Fruit fly (Drosophila melanogaster): Measurements from ENCODE around the gene Dci.

Dci gene

DNA sequence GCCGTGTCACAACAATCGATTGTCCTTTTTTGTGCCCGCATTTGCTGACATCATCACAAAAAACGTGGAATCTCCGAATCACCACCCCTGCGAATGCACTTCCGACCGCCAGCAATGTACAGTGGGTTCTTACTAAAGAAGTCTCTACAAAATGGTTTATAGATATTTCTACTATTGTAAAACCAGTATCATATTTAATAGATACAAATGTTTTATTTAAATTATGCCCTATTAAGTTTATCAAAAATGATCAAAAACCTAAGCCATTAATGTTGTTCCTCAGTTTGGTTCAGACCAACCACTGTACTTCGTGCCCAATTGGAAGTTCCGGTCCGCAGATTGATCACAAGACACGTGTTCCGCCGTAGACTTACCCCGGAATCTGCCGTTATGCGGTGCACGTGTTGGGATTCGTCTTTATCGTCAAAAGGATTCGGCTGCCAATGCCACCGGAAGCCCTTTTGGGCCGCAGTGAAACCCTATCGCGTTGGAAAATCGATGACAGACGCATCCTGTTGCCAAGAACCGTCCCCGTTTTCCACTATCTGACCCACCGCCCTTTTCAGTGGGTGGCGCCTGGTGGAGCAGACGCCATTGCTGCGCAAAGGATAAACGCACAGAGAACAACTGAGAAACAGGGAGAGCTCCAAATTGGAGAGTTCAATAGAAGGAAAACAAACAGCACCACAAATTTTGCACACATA is 46.4 kb upstream of the Dci start (continued):
- TF ChIP-seq ind (GFP tag; optimal IDR thresholded peaks at IDR 0.05) (no peak), CG14050 (GFP tag; IDR thresholded peaks at IDR 0.05) (no peak), CG17912 (GFP tag; optimal IDR thresholded peaks at IDR 0.05) (no peak), CG4328 (GFP tag; optimal IDR thresholded peaks at IDR 0.05) (no peak), CG18011 (GFP tag; optimal IDR thresholded peaks at IDR 0.05) (no peak), dmrt99B (tag; optimal IDR thresholded peaks at IDR 0.05) (peak; percentile 49), Dbx (GFP tag; IDR thresholded peaks at IDR 0.05) (no peak), ERR (GFP tag; optimal IDR thresholded peaks at IDR 0.05) (no peak), ATbp (GFP tag; optimal IDR thresholded peaks at IDR 0.05) (no peak), trh (GFP tag; optimal IDR thresholded peaks at IDR 0.05) (no peak)

DNA sequence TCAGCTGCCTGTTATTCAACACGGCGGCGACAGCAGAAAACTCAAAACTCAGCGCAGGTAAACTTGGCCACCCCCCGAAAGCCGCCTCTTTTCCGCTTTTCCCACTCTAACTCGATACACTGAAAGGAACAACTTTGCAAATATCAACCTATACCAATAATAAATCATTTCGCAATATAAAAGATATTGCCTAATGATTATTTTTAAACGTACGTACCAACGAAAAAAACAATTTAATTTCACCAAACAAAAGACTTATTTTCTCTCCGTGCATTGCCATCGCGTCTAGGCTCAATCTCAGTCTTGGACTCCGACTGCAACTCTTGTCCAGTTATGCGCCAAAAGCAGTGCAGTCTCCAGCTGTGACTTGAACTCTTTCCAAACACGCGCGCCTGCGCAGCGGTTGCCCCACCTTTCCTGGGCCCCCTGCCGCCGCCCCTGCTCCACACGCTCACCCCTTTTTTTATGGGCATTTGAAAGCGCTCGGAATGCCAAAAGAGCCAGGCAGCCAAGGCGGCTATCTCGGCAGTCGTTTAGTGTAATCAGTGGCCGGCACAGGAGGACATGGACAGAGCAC is 45.4 kb upstream of the Dci start:
- TF ChIP-seq hb (GFP tag; IDR thresholded peaks at IDR 0.05; ENCODE audit: partially characterized antibody) (no peak), CG1602 (GFP tag; optimal IDR thresholded peaks at IDR 0.05) (peak; percentile 20), CG10267 (tag; optimal IDR thresholded peaks at IDR 0.05) (peak; percentile 49), phol (tag; optimal IDR thresholded peaks at IDR 0.05) (peak; percentile 78), CG2678 (tag; optimal IDR thresholded peaks at IDR 0.05) (peak; percentile 69), dysf (GFP tag; IDR thresholded peaks at IDR 0.05) (peak; percentile 46; the same call in 2 of the 3 replicates), MBD-R2 (GFP tag; IDR thresholded peaks at IDR 0.05) (peak; percentile 14; the same call in 1 of the 2 replicates), NFAT (GFP tag; IDR thresholded peaks at IDR 0.05) (no peak), CG9437 (GFP tag; optimal IDR thresholded peaks at IDR 0.05) (peak; percentile 15), Hsf (GFP tag; optimal IDR thresholded peaks at IDR 0.05) (peak; percentile 26), Stat92E (GFP tag; optimal IDR thresholded peaks at IDR 0.05) (no peak), tin (GFP tag; optimal IDR thresholded peaks at IDR 0.05) (peak; percentile 64), pnt (GFP tag; optimal IDR thresholded peaks at IDR 0.05) (peak; percentile 28), ranshi (GFP tag; IDR thresholded peaks at IDR 0.05) (peak; percentile 62), nau (GFP tag; optimal IDR thresholded peaks at IDR 0.05) (peak; percentile 40), CG4328 (GFP tag; optimal IDR thresholded peaks at IDR 0.05) (no peak), CG10366 (GFP tag; IDR thresholded peaks at IDR 0.05) (peak; percentile 45), tgo (GFP tag; IDR thresholded peaks at IDR 0.05) (no peak; the same call in 2 of the 3 replicates), row (GFP tag; IDR thresholded peaks at IDR 0.05) (peak; percentile 45; the same call in 1 of the 3 replicates), Six4 (GFP tag; optimal IDR thresholded peaks at IDR 0.05) (peak; percentile 43), schlank (tag; optimal IDR thresholded peaks at IDR 0.05) (no peak), inv (GFP tag; IDR thresholded peaks at IDR 0.05; ENCODE audit: partially characterized antibody) (no peak), CG4820 (GFP tag; optimal IDR thresholded peaks at IDR 0.05) (peak; percentile 68), Spps (tag; optimal IDR thresholded peaks at IDR 0.05) (peak; percentile 7), Xrp1 (GFP tag; IDR thresholded peaks at IDR 0.05) (peak; percentile 75), odd (GFP tag; optimal IDR thresholded peaks at IDR 0.05) (peak; percentile 8), ap (GFP tag; IDR thresholded peaks at IDR 0.05) (peak; percentile 42; the same call in 1 of the 2 replicates), ERR (GFP tag; optimal IDR thresholded peaks at IDR 0.05) (no peak), CTCF (GFP tag; optimal IDR thresholded peaks at IDR 0.05) (no peak), pan (optimal IDR thresholded peaks at IDR 0.05) (no peak), pan (GFP tag; optimal IDR thresholded peaks at IDR 0.05 in 1 of 2, IDR thresholded peaks at IDR 0.05 in 1 of 2) (peak in 1 of 2 experiments; percentile 54), toy (GFP tag; IDR thresholded peaks at IDR 0.05) (no peak), nerfin-2 (GFP tag; IDR thresholded peaks at IDR 0.05; ENCODE audit: partially characterized antibody) (no peak), CG12744 (GFP tag; optimal IDR thresholded peaks at IDR 0.05) (no peak), eyg (GFP tag; optimal IDR thresholded peaks at IDR 0.05) (peak; percentile 41), peb (GFP tag; IDR thresholded peaks at IDR 0.05) (no peak), ind (GFP tag; optimal IDR thresholded peaks at IDR 0.05) (peak; percentile 58), abd-A (tag; optimal IDR thresholded peaks at IDR 0.05) (no peak), Lim3 (GFP tag; IDR thresholded peaks at IDR 0.05) (0 out of 2 replicates have a peak, but pooled peaks have one; percentile 7), CG1233 (GFP tag; optimal IDR thresholded peaks at IDR 0.05) (peak; percentile 56), gce (GFP tag; IDR thresholded peaks at IDR 0.05) (peak; percentile 58; the same call in 1 of the 3 replicates)

All from whole organism, embryonic.